Fruit fly (Drosophila melanogaster) whole organism, embryonic: ENCODE measurements around the gene CG15764.
A peak's percentile ranks its signal among the peaks of the same experiment; 100 is the strongest.

ENCODE experiments used
- Asciz ChIP-seq: fragments of 200-800 bp; sonication (Bioruptor generic); optimal IDR thresholded peaks from 2 replicates; lab custom pipeline; 2017; ENCODE audit warnings: missing biosample characterization, mild to moderate bottlenecking, missing genetic modification characterization, missing genetic modification reagents
- BEAF-32 ChIP-seq: fragments of 200-800 bp; sonication (Bioruptor generic); optimal IDR thresholded peaks from 3 replicates; lab custom pipeline; 2017; ENCODE audit warnings: missing biosample characterization, missing genetic modification characterization, mild to moderate bottlenecking, moderate library complexity, missing genetic modification reagents
- Blimp-1 ChIP-seq: fragments of 200-800 bp; sonication (Bioruptor generic); optimal IDR thresholded peaks from 3 replicates; lab custom pipeline; 2018; ENCODE audit warnings: missing biosample characterization, missing genetic modification characterization, mild to moderate bottlenecking, moderate library complexity, missing genetic modification reagents
- BtbVII ChIP-seq: fragments of 200-800 bp; sonication (Bioruptor generic); optimal IDR thresholded peaks from 3 replicates; lab custom pipeline; 2017; ENCODE audit warnings: missing biosample characterization, mild to moderate bottlenecking, missing genetic modification characterization
- Bteb2 ChIP-seq: fragments of 200-800 bp; sonication (Bioruptor generic); optimal IDR thresholded peaks from 2 replicates; lab custom pipeline; 2016; ENCODE audit warnings: missing biosample characterization, missing genetic modification characterization
- CG11398 ChIP-seq: fragments of 200-800 bp; sonication (Bioruptor generic); optimal IDR thresholded peaks from 2 replicates; lab custom pipeline; 2016; ENCODE audit warnings: missing biosample characterization, missing genetic modification characterization
- CG14441 ChIP-seq: fragments of 200-800 bp; sonication (Bioruptor generic); IDR thresholded peaks from 2 replicates; pipeline ENCODE4 v1.3.6; 2022; ENCODE audit warnings: missing biosample characterization, missing genetic modification characterization
- CG31365 ChIP-seq: fragments of 200-800 bp; sonication (Bioruptor generic); optimal IDR thresholded peaks from 2 replicates; lab custom pipeline; 2018; ENCODE audit warnings: missing biosample characterization, mild to moderate bottlenecking, missing genetic modification characterization
- CG31388 ChIP-seq: fragments of 200-800 bp; sonication (Bioruptor generic); optimal IDR thresholded peaks from 2 replicates; lab custom pipeline; 2016; ENCODE audit warnings: missing biosample characterization, missing genetic modification characterization
- CG32532 ChIP-seq: fragments of 200-800 bp; sonication (Bioruptor generic); IDR thresholded peaks from 2 replicates; pipeline ENCODE4 v1.3.6; 2022; ENCODE audit warnings: missing biosample characterization, missing genetic modification characterization
- CG3407 ChIP-seq: fragments of 200-800 bp; sonication (Bioruptor generic); optimal IDR thresholded peaks from 2 replicates; lab custom pipeline; 2018; ENCODE audit warnings: missing biosample characterization, mild to moderate bottlenecking, missing genetic modification characterization
- CG4282 ChIP-seq: fragments of 200-800 bp; sonication (Bioruptor generic); optimal IDR thresholded peaks from 2 replicates; lab custom pipeline; 2016; ENCODE audit warnings: missing biosample characterization, missing genetic modification characterization
- CG6654 ChIP-seq: fragments of 200-800 bp; sonication (Bioruptor generic); optimal IDR thresholded peaks from 2 replicates; lab custom pipeline; 2017; ENCODE audit warnings: missing biosample characterization, mild to moderate bottlenecking, missing genetic modification characterization
- CG7357 ChIP-seq: fragments of 200-800 bp; sonication (Bioruptor generic); IDR thresholded peaks from 3 replicates; pipeline ENCODE4 v1.3.6; 2022; ENCODE audit warnings: missing biosample characterization, missing genetic modification characterization
- CG7839 ChIP-seq: fragments of 200-800 bp; sonication (Bioruptor generic); optimal IDR thresholded peaks from 3 replicates; lab custom pipeline; 2018; ENCODE audit warnings: missing biosample characterization, mild to moderate bottlenecking, missing genetic modification characterization, moderate library complexity
- CG8359 ChIP-seq: fragments of 200-800 bp; sonication (Bioruptor generic); optimal IDR thresholded peaks from 2 replicates; lab custom pipeline; 2017; ENCODE audit warnings: missing biosample characterization, mild to moderate bottlenecking, missing genetic modification characterization, borderline replicate concordance
- CG9817 ChIP-seq: fragments of 200-800 bp; sonication (Bioruptor generic); optimal IDR thresholded peaks from 2 replicates; lab custom pipeline; 2018; ENCODE audit warnings: missing biosample characterization, mild to moderate bottlenecking, missing genetic modification characterization, moderate library complexity
- CG9876 ChIP-seq: fragments of 200-800 bp; sonication (Bioruptor generic); optimal IDR thresholded peaks from 2 replicates; lab custom pipeline; 2016; ENCODE audit warnings: missing biosample characterization, missing genetic modification characterization
- CrebB ChIP-seq: fragments of 200-800 bp; sonication (Bioruptor generic); optimal IDR thresholded peaks from 3 replicates; lab custom pipeline; 2018; ENCODE audit warnings: missing biosample characterization, mild to moderate bottlenecking, missing genetic modification characterization
- Fer1 ChIP-seq: fragments of 200-800 bp; sonication (Bioruptor generic); optimal IDR thresholded peaks from 2 replicates; lab custom pipeline; 2017; ENCODE audit warnings: missing biosample characterization, mild to moderate bottlenecking, missing genetic modification characterization
- Hr51 ChIP-seq, 2 experiments: fragments of 200-800 bp; sonication (Bioruptor generic); optimal IDR thresholded peaks; 2 replicates in 1 of 2; 3 replicates in 1 of 2; lab custom pipeline; 2016 to 2018; ENCODE audit warnings: missing biosample characterization in 2 of 2, missing genetic modification characterization in 2 of 2, mild to moderate bottlenecking in 1 of 2, moderate library complexity in 1 of 2
- Lpt ChIP-seq: fragments of >200 bp; optimal IDR thresholded peaks from 2 replicates; lab custom pipeline; 2018; ENCODE audit warnings: missing biosample characterization, missing genetic modification characterization
- MESR4 ChIP-seq: fragments of 200-800 bp; sonication (Bioruptor generic); optimal IDR thresholded peaks from 2 replicates; lab custom pipeline; 2018; ENCODE audit warnings: missing biosample characterization, mild to moderate bottlenecking, missing genetic modification characterization, moderate library complexity
- Mes4 ChIP-seq: fragments of 200-800 bp; sonication (Bioruptor generic); optimal IDR thresholded peaks from 2 replicates; lab custom pipeline; 2016; ENCODE audit warnings: missing biosample characterization, missing genetic modification characterization
- Myb ChIP-seq: fragments of 200-800 bp; sonication (Bioruptor generic); optimal IDR thresholded peaks from 2 replicates; lab custom pipeline; 2016; ENCODE audit warnings: missing biosample characterization, missing genetic modification characterization
- Oaz ChIP-seq: fragments of 200-800 bp; sonication (Bioruptor generic); IDR thresholded peaks from 2 replicates; pipeline ENCODE4 v1.3.6; 2022; ENCODE audit warnings: missing biosample characterization, missing genetic modification characterization
- PHDP ChIP-seq: fragments of 200-800 bp; sonication (Bioruptor generic); optimal IDR thresholded peaks from 3 replicates; lab custom pipeline; 2018; ENCODE audit warnings: missing biosample characterization, mild to moderate bottlenecking, missing genetic modification characterization, moderate library complexity
- Side ChIP-seq: fragments of 200-800 bp; sonication (Bioruptor generic); optimal IDR thresholded peaks from 2 replicates; lab custom pipeline; 2016; ENCODE audit warnings: missing biosample characterization, missing genetic modification characterization
- Ssrp ChIP-seq: fragments of 200-800 bp; sonication (Bioruptor generic); optimal IDR thresholded peaks from 2 replicates; lab custom pipeline; 2018; ENCODE audit warnings: missing biosample characterization, mild to moderate bottlenecking, missing genetic modification characterization, moderate library complexity
- Trl ChIP-seq, 3 experiments: fragments of >200 bp in 2 of 3; fragments of 200-800 bp in 1 of 3; sonication (Bioruptor generic) in 1 of 3; optimal IDR thresholded peaks; 2 replicates in 1 of 3; 3 replicates in 2 of 3; lab custom pipeline; 2016 to 2017; ENCODE audit warnings: missing biosample characterization in 1 of 3, missing genetic modification characterization in 1 of 3
- ap ChIP-seq: fragments of 200-800 bp; sonication (Bioruptor generic); IDR thresholded peaks from 2 replicates; pipeline ENCODE4 v1.3.6; 2022; ENCODE audit warnings: missing biosample characterization, missing genetic modification characterization
- corto ChIP-seq: fragments of 200-800 bp; sonication (Bioruptor generic); optimal IDR thresholded peaks from 2 replicates; lab custom pipeline; 2016; ENCODE audit warnings: missing biosample characterization, mild to moderate bottlenecking, missing genetic modification characterization, moderate library complexity
- da ChIP-seq: fragments of 200-800 bp; sonication (Bioruptor generic); optimal IDR thresholded peaks from 2 replicates; lab custom pipeline; 2016; ENCODE audit warnings: missing biosample characterization, missing genetic modification characterization
- dmrt99B ChIP-seq: fragments of 200-800 bp; sonication (Bioruptor generic); optimal IDR thresholded peaks from 2 replicates; lab custom pipeline; 2018; ENCODE audit warnings: missing biosample characterization, mild to moderate bottlenecking, missing genetic modification characterization, moderate library complexity
- eve ChIP-seq, 2 experiments: fragments of >200 bp; optimal IDR thresholded peaks; 2 replicates each; lab custom pipeline; 2017; ENCODE audit warnings: missing biosample characterization in 2 of 2, missing genetic modification characterization in 2 of 2
- eyg ChIP-seq: fragments of 200-800 bp; sonication (Bioruptor generic); optimal IDR thresholded peaks from 3 replicates; lab custom pipeline; 2016; ENCODE audit warnings: missing biosample characterization, missing genetic modification characterization
- fu2 ChIP-seq: fragments of 200-800 bp; sonication (Bioruptor generic); optimal IDR thresholded peaks from 2 replicates; lab custom pipeline; 2016; ENCODE audit warnings: missing biosample characterization, missing genetic modification characterization
- gem ChIP-seq: fragments of 200-800 bp; sonication (Bioruptor generic); optimal IDR thresholded peaks from 2 replicates; lab custom pipeline; 2019; ENCODE audit warnings: missing biosample characterization, mild to moderate bottlenecking, missing genetic modification characterization, moderate library complexity
- grau ChIP-seq: fragments of 200-800 bp; optimal IDR thresholded peaks from 3 replicates; lab custom pipeline; 2019; ENCODE audit warnings: missing biosample characterization, mild to moderate bottlenecking, missing genetic modification characterization, moderate library complexity
- gsb-n ChIP-seq: fragments of 200-800 bp; sonication (Bioruptor generic); optimal IDR thresholded peaks from 3 replicates; lab custom pipeline; 2018; ENCODE audit warnings: missing biosample characterization, mild to moderate bottlenecking, missing genetic modification characterization
- jing ChIP-seq: fragments of 200-800 bp; sonication (Bioruptor generic); optimal IDR thresholded peaks from 2 replicates; lab custom pipeline; 2018; ENCODE audit warnings: missing biosample characterization, mild to moderate bottlenecking, missing genetic modification characterization
- pfk ChIP-seq: fragments of 200-800 bp; sonication (Bioruptor generic); optimal IDR thresholded peaks from 2 replicates; lab custom pipeline; 2018; ENCODE audit warnings: missing biosample characterization, mild to moderate bottlenecking, missing genetic modification characterization, moderate library complexity
- pros ChIP-seq: fragments of 200-800 bp; sonication (Bioruptor generic); optimal IDR thresholded peaks from 3 replicates; lab custom pipeline; 2019; ENCODE audit warnings: missing biosample characterization, mild to moderate bottlenecking, missing genetic modification characterization, moderate library complexity
- repo ChIP-seq: fragments of 200-800 bp; sonication (Bioruptor generic); optimal IDR thresholded peaks from 2 replicates; lab custom pipeline; 2016; ENCODE audit warnings: missing biosample characterization, missing genetic modification characterization
- schlank ChIP-seq: fragments of 200-800 bp; sonication (Bioruptor generic); optimal IDR thresholded peaks from 2 replicates; lab custom pipeline; 2018; ENCODE audit warnings: missing biosample characterization, mild to moderate bottlenecking, missing genetic modification characterization
- slou ChIP-seq: fragments of 200-800 bp; sonication (Bioruptor generic); optimal IDR thresholded peaks from 3 replicates; lab custom pipeline; 2016; ENCODE audit warnings: missing biosample characterization, missing genetic modification characterization
- slp2 ChIP-seq: fragments of 200-800 bp; sonication (Bioruptor generic); optimal IDR thresholded peaks from 2 replicates; lab custom pipeline; 2016; ENCODE audit warnings: missing biosample characterization, missing genetic modification characterization
- sna ChIP-seq: fragments of 200-800 bp; sonication (Bioruptor generic); IDR thresholded peaks from 2 replicates; pipeline ENCODE4 v1.3.6; 2022; ENCODE audit warnings: missing biosample characterization, missing genetic modification characterization; ENCODE audit not compliant: partially characterized antibody
- tgo ChIP-seq: fragments of 200-800 bp; sonication (Bioruptor generic); IDR thresholded peaks from 3 replicates; pipeline ENCODE4 v1.3.6; 2022; ENCODE audit warnings: missing biosample characterization, missing genetic modification characterization
- trem ChIP-seq: fragments of 200-800 bp; optimal IDR thresholded peaks from 3 replicates; lab custom pipeline; 2019; ENCODE audit warnings: missing biosample characterization, mild to moderate bottlenecking, missing genetic modification characterization, moderate library complexity
- wdn ChIP-seq: fragments of 200-800 bp; sonication (Bioruptor generic); IDR thresholded peaks from 2 replicates; pipeline ENCODE4 v1.3.6; 2022; ENCODE audit warnings: missing biosample characterization, missing genetic modification characterization

Gene CG15764

dm6 chrX:5879543-5879943 is 10.6 kb downstream of the CG15764 start, which contains the start of the genes Usp30 and CG16721 (continued):
- TF ChIP-seq Fer1 (GFP tag; lab: Kevin White, UChicago), result peak; percentile 56
- TF ChIP-seq Myb (GFP tag; lab: Kevin White, UChicago), result peak; percentile 65
- TF ChIP-seq Mes4, result no peak
- TF ChIP-seq trem (tag; lab: Kevin White, UChicago), result peak; percentile 76
- no peak for TF ChIP-seq CG31388 (GFP tag; lab: Kevin White, UChicago)
- 0 out of 2 replicates have a peak, but pooled peaks have one; percentile 28 for TF ChIP-seq CG32532 (GFP tag; lab: Robert Waterston, UW)
- no peak for TF ChIP-seq ap (GFP tag; lab: Robert Waterston, UW)
- no peak for TF ChIP-seq CG8359 (GFP tag; lab: Kevin White, UChicago)
- TF ChIP-seq eyg, result no peak
- no peak for TF ChIP-seq gem (tag; lab: Kevin White, UChicago)
- no peak for TF ChIP-seq da (GFP tag; lab: Kevin White, UChicago)
- no peak for TF ChIP-seq dmrt99B (tag; lab: Kevin White, UChicago)
- TF ChIP-seq wdn (GFP tag; lab: Robert Waterston, UW), result no peak
- TF ChIP-seq eve (GFP tag; optimal IDR thresholded peaks at IDR 0.05; lab: Kevin White, UChicago), result no peak
- no peak for TF ChIP-seq gsb-n (tag; lab: Kevin White, UChicago)
- no peak for TF ChIP-seq corto (GFP tag; lab: Kevin White, UChicago)
- no peak for TF ChIP-seq CG7839 (tag; lab: Kevin White, UChicago)
- TF ChIP-seq repo, result peak; percentile 10
- no peak for TF ChIP-seq CG14441 (GFP tag; lab: Robert Waterston, UW)
- TF ChIP-seq grau (tag; lab: Kevin White, UChicago), result peak; percentile 50
- peak; percentile 38 for TF ChIP-seq slou (GFP tag; lab: Kevin White, UChicago)
- no peak for TF ChIP-seq Trl (optimal IDR thresholded peaks at IDR 0.05; lab: Kevin White, UChicago)
- TF ChIP-seq Trl (GFP tag; optimal IDR thresholded peaks at IDR 0.05; lab: Kevin White, UChicago), result peak; percentile 51
- TF ChIP-seq BtbVII (GFP tag; lab: Kevin White, UChicago), result no peak
- peak; percentile 84 for TF ChIP-seq sna (GFP tag; lab: Robert Waterston, UW)
- TF ChIP-seq Hr51 (GFP tag; optimal IDR thresholded peaks at IDR 0.05; lab: Kevin White, UChicago), result peak in 1 of 2 experiments; percentile 7
- TF ChIP-seq Ssrp, result no peak
- TF ChIP-seq jing (GFP tag; lab: Kevin White, UChicago), result no peak
- TF ChIP-seq CG6654, result no peak
- TF ChIP-seq CG9817 (tag; lab: Kevin White, UChicago), result peak; percentile 9
- peak; percentile 14 for TF ChIP-seq slp2 (GFP tag; lab: Kevin White, UChicago)
- TF ChIP-seq CG11398, result peak; percentile 55
- TF ChIP-seq MESR4 (GFP tag; lab: Kevin White, UChicago), result peak; percentile 75
- TF ChIP-seq schlank (tag; lab: Kevin White, UChicago), result no peak
- TF ChIP-seq CG4282 (GFP tag; lab: Kevin White, UChicago), result peak; percentile 56
- TF ChIP-seq Bteb2, result peak; percentile 38
- TF ChIP-seq CG9876, result no peak
- TF ChIP-seq CG31365 (tag; lab: Kevin White, UChicago), result no peak
- TF ChIP-seq Lpt, result no peak
- no peak for TF ChIP-seq Asciz (GFP tag; lab: Kevin White, UChicago)
- TF ChIP-seq pfk (GFP tag; lab: Kevin White, UChicago), result no peak
- no peak for TF ChIP-seq CG7357 (GFP tag; lab: Robert Waterston, UW)
- TF ChIP-seq CrebB (tag; lab: Kevin White, UChicago), result peak; percentile 41
- TF ChIP-seq BEAF-32 (GFP tag; lab: Kevin White, UChicago), result peak; percentile 73
- no peak for TF ChIP-seq CG3407 (GFP tag; lab: Kevin White, UChicago)
- no peak for TF ChIP-seq Oaz (GFP tag; lab: Robert Waterston, UW)
- TF ChIP-seq fu2 (GFP tag; lab: Kevin White, UChicago), result peak; percentile 51
- TF ChIP-seq PHDP (tag; lab: Kevin White, UChicago), result peak; percentile 44
- no peak for TF ChIP-seq tgo (GFP tag; lab: Robert Waterston, UW)
- no peak for TF ChIP-seq Blimp-1 (GFP tag; lab: Kevin White, UChicago)
- TF ChIP-seq pros (GFP tag; lab: Kevin White, UChicago), result no peak
- peak; percentile 63 for TF ChIP-seq Side
